Fruit fly (Drosophila melanogaster): Measurements from ENCODE around the gene knrl.

knrl gene

dm6 chr3L:20603644-20604182, 16.7 kb downstream of the knrl start:
- TF ChIP-seq CG6276 (GFP tag; optimal IDR thresholded peaks at IDR 0.05): no peak
- TF ChIP-seq CG31627 (GFP tag; optimal IDR thresholded peaks at IDR 0.05): no peak

dm6 chr3L:20602634-20603033, 17.8 kb downstream of the knrl start:
- TF ChIP-seq net (GFP tag; optimal IDR thresholded peaks at IDR 0.05) (no peak), CG6163 (GFP tag; IDR thresholded peaks at IDR 0.05) (no peak; the same call in 2 of the 3 replicates), Smox (GFP tag; optimal IDR thresholded peaks at IDR 0.05) (no peak), esn (GFP tag; optimal IDR thresholded peaks at IDR 0.05) (no peak), CG8119 (GFP tag; IDR thresholded peaks at IDR 0.05) (0 out of 3 replicates have a peak, but pooled peaks have one; percentile 27), CG11294 (GFP tag; IDR thresholded peaks at IDR 0.05) (no peak), CG32006 (GFP tag; optimal IDR thresholded peaks at IDR 0.05) (peak; percentile 42), CG3032 (tag; optimal IDR thresholded peaks at IDR 0.05) (peak; percentile 11), ss (GFP tag; optimal IDR thresholded peaks at IDR 0.05) (no peak), CG8319 (GFP tag; optimal IDR thresholded peaks at IDR 0.05) (no peak), CG31627 (GFP tag; optimal IDR thresholded peaks at IDR 0.05) (no peak), CG6276 (GFP tag; optimal IDR thresholded peaks at IDR 0.05) (peak; percentile 8), svp (GFP tag) (no peak), Ets96B (tag; optimal IDR thresholded peaks at IDR 0.05) (peak; percentile 25), spab (GFP tag; optimal IDR thresholded peaks at IDR 0.05) (no peak), fkh (GFP tag; optimal IDR thresholded peaks at IDR 0.05) (no peak), CG34406 (GFP tag; optimal IDR thresholded peaks at IDR 0.05) (no peak), Ets21C (GFP tag; optimal IDR thresholded peaks at IDR 0.05) (no peak), Sox15 (GFP tag; optimal IDR thresholded peaks at IDR 0.05) (no peak), vri (GFP tag; optimal IDR thresholded peaks at IDR 0.05) (no peak), CG4318 (GFP tag; optimal IDR thresholded peaks at IDR 0.05) (peak; percentile 1), CG10669 (GFP tag; optimal IDR thresholded peaks at IDR 0.05) (no peak), Hr4 (GFP tag; optimal IDR thresholded peaks at IDR 0.05) (no peak), CG6854 (GFP tag; optimal IDR thresholded peaks at IDR 0.05) (no peak), Eip78C (GFP tag) (peak; percentile 70), dac (GFP tag; optimal IDR thresholded peaks at IDR 0.05) (no peak), CG11762 (GFP tag; optimal IDR thresholded peaks at IDR 0.05; ENCODE audit: insufficient read depth) (no peak), Blimp-1 (GFP tag; optimal IDR thresholded peaks at IDR 0.05) (no peak), fd85E (GFP tag; optimal IDR thresholded peaks at IDR 0.05) (no peak), fd59A (GFP tag; optimal IDR thresholded peaks at IDR 0.05) (no peak), CG10631 (GFP tag; optimal IDR thresholded peaks at IDR 0.05) (peak; percentile 29), Eip75B (GFP tag; optimal IDR thresholded peaks at IDR 0.05) (peak; percentile 15), acj6 (GFP tag; optimal IDR thresholded peaks at IDR 0.05) (peak; percentile 26), OdsH (GFP tag; optimal IDR thresholded peaks at IDR 0.05) (peak; percentile 3), achi (GFP tag; optimal IDR thresholded peaks at IDR 0.05) (peak; percentile 32), Hr39 (GFP tag; optimal IDR thresholded peaks at IDR 0.05) (no peak), Sox14 (GFP tag; optimal IDR thresholded peaks at IDR 0.05) (no peak), topi (GFP tag; optimal IDR thresholded peaks at IDR 0.05) (no peak), Met (GFP tag; optimal IDR thresholded peaks at IDR 0.05) (no peak), pdm3 (GFP tag; optimal IDR thresholded peaks at IDR 0.05) (no peak), salr (GFP tag; optimal IDR thresholded peaks at IDR 0.05) (no peak), dsx (GFP tag; optimal IDR thresholded peaks at IDR 0.05; ENCODE audit: poor library complexity, severe bottlenecking) (no peak), CG15336 (GFP tag; IDR thresholded peaks at IDR 0.05) (0 out of 2 replicates have a peak, but pooled peaks have one; percentile 33), CG3919 (GFP tag; optimal IDR thresholded peaks at IDR 0.05) (peak; percentile 10), lz (GFP tag; optimal IDR thresholded peaks at IDR 0.05) (no peak), CG1621 (tag; optimal IDR thresholded peaks at IDR 0.05) (no peak), CG8632 (GFP tag; optimal IDR thresholded peaks at IDR 0.05) (no peak), CG11902 (GFP tag; optimal IDR thresholded peaks at IDR 0.05) (no peak)
